Fruit fly (Drosophila melanogaster): ENCODE results near the gene VhaAC39-2.

Gene VhaAC39-2

dm6 chr3R:23132299-23132698 lies 26.8 kb downstream of the VhaAC39-2 start:
- TF ChIP-seq croc (GFP tag; conservative IDR thresholded peaks at IDR 0.05) (no peak), CG17568 (GFP tag; optimal IDR thresholded peaks at IDR 0.05) (no peak), Med (GFP tag) (peak; percentile 10)

- TF ChIP-seq CG10147 (GFP tag; optimal IDR thresholded peaks at IDR 0.05), result no peak
- TF ChIP-seq chinmo (GFP tag; IDR thresholded peaks at IDR 0.05; ENCODE audit: partially characterized antibody), result 0 out of 4 replicates have a peak, but pooled peaks have one; percentile 3
- TF ChIP-seq NC2α (GFP tag; optimal IDR thresholded peaks at IDR 0.05), result no peak
- TF ChIP-seq Kr (GFP tag; optimal IDR thresholded peaks at IDR 0.05), result peak; percentile 29
- peak in 1 of 2 experiments; percentile 67 for TF ChIP-seq tll (GFP tag; optimal IDR thresholded peaks at IDR 0.05)
- no peak for TF ChIP-seq bsh (GFP tag; optimal IDR thresholded peaks at IDR 0.05)
- TF ChIP-seq CG17385 (GFP tag; optimal IDR thresholded peaks at IDR 0.05), result no peak
- TF ChIP-seq Med (GFP tag), result peak; percentile 35
- peak; percentile 53 for TF ChIP-seq CG3065 (GFP tag; optimal IDR thresholded peaks at IDR 0.05)
- TF ChIP-seq Trl (optimal IDR thresholded peaks at IDR 0.05), result no peak
- TF ChIP-seq Trl (GFP tag; optimal IDR thresholded peaks at IDR 0.05), result no peak
- no peak for TF ChIP-seq fd3F (GFP tag; optimal IDR thresholded peaks at IDR 0.05)
- no peak for TF ChIP-seq pfk (GFP tag; optimal IDR thresholded peaks at IDR 0.05)
- TF ChIP-seq ara (GFP tag; IDR thresholded peaks at IDR 0.05), result no peak
- TF ChIP-seq D (optimal IDR thresholded peaks at IDR 0.05), result peak; percentile 59
- no peak for TF ChIP-seq D (GFP tag; optimal IDR thresholded peaks at IDR 0.05)
- TF ChIP-seq lov (optimal IDR thresholded peaks at IDR 0.05), result no peak
- no peak for TF ChIP-seq lov (GFP tag; IDR thresholded peaks at IDR 0.05)
- no peak for TF ChIP-seq Nf-YC (tag; optimal IDR thresholded peaks at IDR 0.05)
- no peak for TF ChIP-seq CG2116 (GFP tag; optimal IDR thresholded peaks at IDR 0.05)
- no peak for TF ChIP-seq CG18599 (GFP tag; optimal IDR thresholded peaks at IDR 0.05)
- TF ChIP-seq CG12744 (GFP tag; optimal IDR thresholded peaks at IDR 0.05), result no peak
- no peak for TF ChIP-seq sug (tag; optimal IDR thresholded peaks at IDR 0.05)
- TF ChIP-seq lola (GFP tag; optimal IDR thresholded peaks at IDR 0.05), result no peak
- TF ChIP-seq pan (optimal IDR thresholded peaks at IDR 0.05), result peak in 1 of 2 experiments; percentile 14
- no peak for TF ChIP-seq pan (GFP tag; optimal IDR thresholded peaks at IDR 0.05 in 1 of 2, IDR thresholded peaks at IDR 0.05 in 1 of 2)
- TF ChIP-seq NC2β (GFP tag; optimal IDR thresholded peaks at IDR 0.05), result no peak
- TF ChIP-seq twi (tag; optimal IDR thresholded peaks at IDR 0.05), result peak; percentile 93
- 0 out of 3 replicates have a peak, but pooled peaks have one; percentile 18 for TF ChIP-seq gce (GFP tag; IDR thresholded peaks at IDR 0.05)
These were observed 27.7 kb downstream of the VhaAC39-2 start for dm6 chr3R:23131341-23131884.

dm6 chr3R:23130884-23131283 lies 28.2 kb downstream of the VhaAC39-2 start:
- TF ChIP-seq CG2116 (GFP tag; optimal IDR thresholded peaks at IDR 0.05), result no peak
- TF ChIP-seq peb (GFP tag; IDR thresholded peaks at IDR 0.05), result no peak
- no peak for TF ChIP-seq Six4 (GFP tag; optimal IDR thresholded peaks at IDR 0.05)
- no peak for TF ChIP-seq sens-2 (GFP tag; IDR thresholded peaks at IDR 0.05)
- no peak for TF ChIP-seq CG17612 (GFP tag; IDR thresholded peaks at IDR 0.05)
- no peak for TF ChIP-seq ash1 (GFP tag; optimal IDR thresholded peaks at IDR 0.05)
- TF ChIP-seq fd102C (GFP tag; optimal IDR thresholded peaks at IDR 0.05), result no peak
- TF ChIP-seq Hr51 (GFP tag; optimal IDR thresholded peaks at IDR 0.05), result no peak
- TF ChIP-seq insv (GFP tag; optimal IDR thresholded peaks at IDR 0.05), result no peak
- peak; percentile 96 for TF ChIP-seq CG4360 (GFP tag; IDR thresholded peaks at IDR 0.05)
- no peak for TF ChIP-seq CG6854 (GFP tag; optimal IDR thresholded peaks at IDR 0.05)
- no peak for TF ChIP-seq Awh (GFP tag; IDR thresholded peaks at IDR 0.05)
- no peak for TF ChIP-seq gfzf (GFP tag; optimal IDR thresholded peaks at IDR 0.05)
- TF ChIP-seq CG34224 (GFP tag; IDR thresholded peaks at IDR 0.05; ENCODE audit: partially characterized antibody), result no peak
- no peak for TF ChIP-seq Dp (GFP tag; optimal IDR thresholded peaks at IDR 0.05)
- TF ChIP-seq oc (tag; optimal IDR thresholded peaks at IDR 0.05), result peak; percentile 67
- 0 out of 4 replicates have a peak, but pooled peaks have one; percentile 20 for TF ChIP-seq chinmo (GFP tag; IDR thresholded peaks at IDR 0.05; ENCODE audit: partially characterized antibody)
- peak; percentile 59 for TF ChIP-seq sqz (GFP tag; optimal IDR thresholded peaks at IDR 0.05)
- no peak for TF ChIP-seq CG17359 (tag; optimal IDR thresholded peaks at IDR 0.05)
- no peak for TF ChIP-seq Dbx (GFP tag; IDR thresholded peaks at IDR 0.05)

All from whole organism, embryonic.